Worm (Caenorhabditis elegans) whole organism, mixed stage, embryonic: ENCODE data around the gene F22F4.5.
A peak's percentile ranks its signal among the peaks of the same experiment; 100 is the strongest.

Experiments
- M03D4.4 ChIP-seq: sonication (generic microtip); optimal IDR thresholded peaks from 2 replicates; lab custom pipeline; 2017; ENCODE audit warnings: mild to moderate bottlenecking, missing genetic modification characterization, missing compliant biosample characterization
- blmp-1 ChIP-seq: fragments of 150-350 bp; optimal IDR thresholded peaks from 2 replicates; lab custom pipeline; 2014; ENCODE audit warnings: missing biosample characterization, missing genetic modification characterization
- ceh-39 ChIP-seq: fragments of 150-350 bp; optimal IDR thresholded peaks from 2 replicates; lab custom pipeline; 2014; ENCODE audit warnings: missing biosample characterization, missing genetic modification characterization
- ceh-43 ChIP-seq: fragments of 200-800 bp; sonication (Bioruptor generic); optimal IDR thresholded peaks from 2 replicates; lab custom pipeline; 2018; ENCODE audit warnings: mild to moderate bottlenecking, missing genetic modification characterization, moderate library complexity, missing compliant biosample characterization
- ceh-83 ChIP-seq: fragments of 200-800 bp; sonication (Bioruptor generic); optimal IDR thresholded peaks from 2 replicates; lab custom pipeline; 2018; ENCODE audit warnings: mild to moderate bottlenecking, missing genetic modification characterization, missing compliant biosample characterization
- ces-1 ChIP-seq: fragments of 150-350 bp; optimal IDR thresholded peaks from 2 replicates; lab custom pipeline; 2014; ENCODE audit warnings: missing biosample characterization, missing genetic modification reagents, missing genetic modification characterization
- cnd-1 ChIP-seq: fragments of 200-800 bp; sonication (Bioruptor generic); optimal IDR thresholded peaks from 2 replicates; lab custom pipeline; 2018; ENCODE audit warnings: mild to moderate bottlenecking, missing genetic modification characterization, missing compliant biosample characterization
- drap-1 ChIP-seq: fragments of 200-800 bp; sonication (Bioruptor generic); optimal IDR thresholded peaks from 3 replicates; lab custom pipeline; 2018; ENCODE audit warnings: mild to moderate bottlenecking, missing genetic modification characterization, missing compliant biosample characterization
- elt-1 ChIP-seq: sonication (generic microtip); optimal IDR thresholded peaks from 2 replicates; lab custom pipeline; 2017; ENCODE audit warnings: missing genetic modification characterization, mild to moderate bottlenecking, missing compliant biosample characterization, antibody characterized with exemption, moderate library complexity, borderline replicate concordance; ENCODE audit not compliant: insufficient read depth
- elt-3 ChIP-seq: fragments of 150-350 bp; optimal IDR thresholded peaks from 2 replicates; lab custom pipeline; 2014; ENCODE audit warnings: missing biosample characterization, missing genetic modification characterization
- hlh-1 ChIP-seq: fragments of 150-350 bp; optimal IDR thresholded peaks from 2 replicates; lab custom pipeline; 2014; ENCODE audit warnings: missing biosample characterization, missing genetic modification reagents, missing genetic modification characterization
- lin-13 ChIP-seq: fragments of 150-350 bp; optimal IDR thresholded peaks from 2 replicates; lab custom pipeline; 2014; ENCODE audit warnings: missing biosample characterization, missing genetic modification characterization
- lin-32 ChIP-seq: fragments of 200-800 bp; sonication (Bioruptor generic); optimal IDR thresholded peaks from 2 replicates; lab custom pipeline; 2018; ENCODE audit warnings: mild to moderate bottlenecking, missing genetic modification characterization, missing compliant biosample characterization
- lsy-2 ChIP-seq: fragments of 150-350 bp; optimal IDR thresholded peaks from 2 replicates; lab custom pipeline; 2014; ENCODE audit warnings: missing biosample characterization, missing genetic modification characterization
- mab-5 ChIP-seq: fragments of 150-350 bp; optimal IDR thresholded peaks from 2 replicates; lab custom pipeline; 2014; ENCODE audit warnings: missing biosample characterization, missing genetic modification characterization
- mep-1 ChIP-seq: fragments of 150-350 bp; optimal IDR thresholded peaks from 2 replicates; lab custom pipeline; 2017; ENCODE audit warnings: missing biosample characterization, missing genetic modification reagents, missing genetic modification characterization, inconsistent platforms
- mls-2 ChIP-seq: sonication (generic microtip); optimal IDR thresholded peaks from 2 replicates; lab custom pipeline; 2016; ENCODE audit warnings: mild to moderate bottlenecking, missing genetic modification characterization, moderate library complexity, missing compliant biosample characterization
- nhr-12 ChIP-seq: fragments of 150-350 bp; optimal IDR thresholded peaks from 2 replicates; lab custom pipeline; 2014; ENCODE audit warnings: missing biosample characterization, missing genetic modification characterization
- nhr-2 ChIP-seq: fragments of 150-350 bp; optimal IDR thresholded peaks from 2 replicates; lab custom pipeline; 2014; ENCODE audit warnings: missing biosample characterization, missing genetic modification characterization
- nhr-237 ChIP-seq: fragments of 150-350 bp; optimal IDR thresholded peaks from 2 replicates; lab custom pipeline; 2014; ENCODE audit warnings: missing biosample characterization, missing genetic modification characterization
- nhr-28 ChIP-seq: fragments of 150-350 bp; optimal IDR thresholded peaks from 2 replicates; lab custom pipeline; 2014; ENCODE audit warnings: missing biosample characterization, missing genetic modification characterization
- nhr-76 ChIP-seq: sonication (generic microtip); optimal IDR thresholded peaks from 2 replicates; lab custom pipeline; 2017; ENCODE audit warnings: missing biosample characterization, missing genetic modification characterization
- pha-4 ChIP-seq: fragments of 150-350 bp; optimal IDR thresholded peaks from 2 replicates; lab custom pipeline; 2018; ENCODE audit warnings: missing biosample characterization, missing genetic modification reagents, missing genetic modification characterization
- sem-2 ChIP-seq: fragments of 200-800 bp; sonication (Bioruptor generic); optimal IDR thresholded peaks from 2 replicates; lab custom pipeline; 2018; ENCODE audit warnings: mild to moderate bottlenecking, missing genetic modification characterization, missing compliant biosample characterization
- snpc-4 ChIP-seq: fragments of 150-350 bp; optimal IDR thresholded peaks from 2 replicates; lab custom pipeline; 2014; ENCODE audit warnings: missing biosample characterization, missing genetic modification characterization
- sptf-1 ChIP-seq: sonication (generic microtip); optimal IDR thresholded peaks from 2 replicates; lab custom pipeline; 2017; ENCODE audit warnings: mild to moderate bottlenecking, missing genetic modification characterization, moderate library complexity, missing compliant biosample characterization
- tbx-8 ChIP-seq: fragments of 200-800 bp; sonication (Bioruptor generic); optimal IDR thresholded peaks from 2 replicates; lab custom pipeline; 2018; ENCODE audit warnings: mild to moderate bottlenecking, missing genetic modification characterization, moderate library complexity, missing compliant biosample characterization
- unc-120 ChIP-seq: sonication (generic microtip); optimal IDR thresholded peaks from 2 replicates; lab custom pipeline; 2017; ENCODE audit warnings: missing genetic modification characterization, missing compliant biosample characterization; ENCODE audit not compliant: poor library complexity, severe bottlenecking
- unc-39 ChIP-seq: fragments of 150-350 bp; optimal IDR thresholded peaks from 2 replicates; lab custom pipeline; 2014; ENCODE audit warnings: missing biosample characterization, missing genetic modification characterization
- unc-62 ChIP-seq: fragments of 150-350 bp; optimal IDR thresholded peaks from 2 replicates; lab custom pipeline; 2014; ENCODE audit warnings: missing biosample characterization, missing genetic modification reagents, missing genetic modification characterization
- zip-8 ChIP-seq: fragments of 150-350 bp; optimal IDR thresholded peaks from 2 replicates; lab custom pipeline; 2014; ENCODE audit warnings: missing biosample characterization, missing genetic modification characterization

Gene F22F4.5

ce11 chrX:5975726-5976125, 16.9 kb downstream of the F22F4.5 start:
- TF ChIP-seq sptf-1 (no peak), ces-1 (no peak), lin-13 (tag; lab: Kevin White, UChicago) (no peak), lin-32 (GFP tag; lab: Kevin White, UChicago) (no peak), lsy-2 (tag; lab: Kevin White, UChicago) (no peak), nhr-12 (tag; lab: Kevin White, UChicago) (no peak), hlh-1 (tag; lab: Kevin White, UChicago) (no peak), nhr-2 (no peak), elt-1 (tag; lab: Kevin White, UChicago) (no peak), cnd-1 (no peak), drap-1 (GFP tag; lab: Kevin White, UChicago) (no peak), nhr-237 (tag; lab: Kevin White, UChicago) (no peak), ceh-43 (no peak), blmp-1 (no peak), unc-39 (tag; lab: Kevin White, UChicago) (no peak), tbx-8 (no peak), mep-1 (no peak), zip-8 (no peak), nhr-76 (no peak), mls-2 (tag; lab: Kevin White, UChicago) (no peak)

- TF ChIP-seq ces-1 (peak; percentile 93), lin-13 (tag; lab: Kevin White, UChicago) (no peak), sptf-1 (no peak)
Measured at ce11 chrX:5975228-5975627, 17.4 kb downstream of the F22F4.5 start.

- TF ChIP-seq elt-3 (tag; lab: Kevin White, UChicago) (no peak), ces-1 (no peak), mep-1 (no peak), sem-2 (GFP tag; lab: Kevin White, UChicago) (no peak), mab-5 (tag; lab: Kevin White, UChicago) (no peak), ceh-39 (no peak), M03D4.4 (tag; lab: Kevin White, UChicago) (no peak), nhr-28 (tag; lab: Kevin White, UChicago) (no peak), sptf-1 (no peak), unc-120 (tag; lab: Kevin White, UChicago) (no peak), unc-39 (tag; lab: Kevin White, UChicago) (no peak), nhr-76 (no peak), hlh-1 (tag; lab: Kevin White, UChicago) (no peak), nhr-2 (no peak), pha-4 (tag; lab: Kevin White, UChicago) (no peak), blmp-1 (no peak)
Measured at ce11 chrX:5972212-5972611, 20.5 kb downstream of the F22F4.5 start.

ce11 chrX:5962560-5962959, 30.1 kb downstream of the F22F4.5 start:
- TF ChIP-seq drap-1 (GFP tag; lab: Kevin White, UChicago) (no peak), ces-1 (no peak), nhr-237 (tag; lab: Kevin White, UChicago) (no peak), nhr-12 (tag; lab: Kevin White, UChicago) (no peak), M03D4.4 (tag; lab: Kevin White, UChicago) (no peak), sptf-1 (no peak), ceh-83 (GFP tag; lab: Kevin White, UChicago) (no peak), snpc-4 (tag; lab: Kevin White, UChicago) (no peak), mls-2 (tag; lab: Kevin White, UChicago) (no peak), ceh-39 (no peak), unc-62 (GFP tag; lab: Kevin White, UChicago) (no peak), pha-4 (tag; lab: Kevin White, UChicago) (no peak), tbx-8 (no peak)
- TF ChIP-seq, all 35 proteins: peak for 0

ce11 chrX:5960872-5961271, 31.8 kb downstream of the F22F4.5 start:
- TF ChIP-seq elt-1 (tag; lab: Kevin White, UChicago): no peak
- no peak for TF ChIP-seq unc-120 (tag; lab: Kevin White, UChicago)
- no peak for TF ChIP-seq hlh-1 (tag; lab: Kevin White, UChicago)
- TF ChIP-seq sem-2 (GFP tag; lab: Kevin White, UChicago): no peak
- TF ChIP-seq nhr-76: no peak
- TF ChIP-seq elt-3 (tag; lab: Kevin White, UChicago): no peak
